Worm (Caenorhabditis elegans) whole organism, early embryonic: ENCODE data around the gene Y44A6C.1.

Experiments
- B0310.2 ChIP-seq: sonication (generic microtip); optimal IDR thresholded peaks from 2 replicates; lab custom pipeline; 2016; ENCODE audit warnings: mild to moderate bottlenecking, missing genetic modification characterization, missing compliant biosample characterization
- ama-1 ChIP-seq: fragments of 150-350 bp; optimal IDR thresholded peaks from 2 replicates; lab custom pipeline; 2014
- flt-1 ChIP-seq: fragments of 200-800 bp; sonication (Bioruptor generic); IDR thresholded peaks from 2 replicates; pipeline ENCODE4 v1.3.6; 2022; ENCODE audit warnings: missing genetic modification characterization, missing compliant biosample characterization
- hmbx-1 ChIP-seq: sonication (generic microtip); optimal IDR thresholded peaks from 2 replicates; lab custom pipeline; 2016; ENCODE audit warnings: mild to moderate bottlenecking, missing genetic modification characterization, missing compliant biosample characterization
- hnd-1 ChIP-seq: sonication (generic microtip); optimal IDR thresholded peaks from 2 replicates; lab custom pipeline; 2016; ENCODE audit warnings: missing genetic modification characterization, missing compliant biosample characterization
- tra-4 ChIP-seq: sonication (generic microtip); optimal IDR thresholded peaks from 2 replicates; lab custom pipeline; 2017; ENCODE audit warnings: missing genetic modification characterization, missing compliant biosample characterization

DNA sequence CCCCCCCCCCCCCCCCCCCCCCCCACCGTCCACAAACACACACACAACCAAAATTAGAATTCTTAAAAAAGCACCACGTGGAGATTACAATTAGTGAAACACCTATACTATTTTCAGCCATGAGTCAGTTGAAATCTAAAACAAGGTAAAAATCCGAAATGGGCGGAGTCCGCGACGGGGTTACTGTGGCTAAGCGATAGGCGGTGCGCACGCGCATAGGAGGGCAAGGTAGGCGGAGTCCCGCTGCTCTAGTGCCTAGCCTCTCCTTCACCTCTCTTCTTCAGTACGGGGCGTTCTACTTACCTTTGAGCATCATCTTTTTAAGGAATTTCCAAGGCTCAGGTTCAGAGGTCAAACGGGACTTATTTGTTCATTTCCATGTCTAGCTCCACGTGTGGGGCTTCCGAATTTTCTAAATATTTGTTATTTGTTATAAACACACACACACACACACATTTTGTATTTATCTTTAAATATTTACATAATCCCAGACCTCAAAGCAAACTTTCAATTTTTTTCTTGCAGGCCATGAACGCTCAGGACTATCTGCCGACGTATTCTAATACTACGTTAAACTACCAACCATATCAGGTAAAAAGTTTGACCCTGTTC, 42.8 kb downstream of the Y44A6C.1 start:
- TF ChIP-seq ama-1 (lab: Kevin White, UChicago) (no peak), tra-4 (tag; lab: Kevin White, UChicago) (no peak), hnd-1 (tag; lab: Kevin White, UChicago) (no peak), hmbx-1 (tag; lab: Kevin White, UChicago) (no peak), flt-1 (GFP tag; lab: Robert Waterston, UW) (no peak), B0310.2 (tag; lab: Kevin White, UChicago) (no peak)
